Worm (Caenorhabditis elegans) whole organism, mixed stage, embryonic: ENCODE results near the gene clik-1.

ENCODE experiments used
- M03D4.4 ChIP-seq: sonication (generic microtip); optimal IDR thresholded peaks from 2 replicates; lab custom pipeline; 2017; ENCODE audit warnings: mild to moderate bottlenecking, missing genetic modification characterization, missing compliant biosample characterization
- blmp-1 ChIP-seq: fragments of 150-350 bp; optimal IDR thresholded peaks from 2 replicates; lab custom pipeline; 2014; ENCODE audit warnings: missing biosample characterization, missing genetic modification characterization
- ceh-39 ChIP-seq: fragments of 150-350 bp; optimal IDR thresholded peaks from 2 replicates; lab custom pipeline; 2014; ENCODE audit warnings: missing biosample characterization, missing genetic modification characterization
- ceh-43 ChIP-seq: fragments of 200-800 bp; sonication (Bioruptor generic); optimal IDR thresholded peaks from 2 replicates; lab custom pipeline; 2018; ENCODE audit warnings: mild to moderate bottlenecking, missing genetic modification characterization, moderate library complexity, missing compliant biosample characterization
- ceh-83 ChIP-seq: fragments of 200-800 bp; sonication (Bioruptor generic); optimal IDR thresholded peaks from 2 replicates; lab custom pipeline; 2018; ENCODE audit warnings: mild to moderate bottlenecking, missing genetic modification characterization, missing compliant biosample characterization
- ces-1 ChIP-seq: fragments of 150-350 bp; optimal IDR thresholded peaks from 2 replicates; lab custom pipeline; 2014; ENCODE audit warnings: missing biosample characterization, missing genetic modification reagents, missing genetic modification characterization
- cnd-1 ChIP-seq: fragments of 200-800 bp; sonication (Bioruptor generic); optimal IDR thresholded peaks from 2 replicates; lab custom pipeline; 2018; ENCODE audit warnings: mild to moderate bottlenecking, missing genetic modification characterization, missing compliant biosample characterization
- drap-1 ChIP-seq: fragments of 200-800 bp; sonication (Bioruptor generic); optimal IDR thresholded peaks from 3 replicates; lab custom pipeline; 2018; ENCODE audit warnings: mild to moderate bottlenecking, missing genetic modification characterization, missing compliant biosample characterization
- elt-1 ChIP-seq: sonication (generic microtip); optimal IDR thresholded peaks from 2 replicates; lab custom pipeline; 2017; ENCODE audit warnings: missing genetic modification characterization, mild to moderate bottlenecking, missing compliant biosample characterization, antibody characterized with exemption, moderate library complexity, borderline replicate concordance; ENCODE audit not compliant: insufficient read depth
- flh-1 ChIP-seq: fragments of 200-800 bp; sonication (Bioruptor generic); optimal IDR thresholded peaks from 2 replicates; lab custom pipeline; 2018; ENCODE audit warnings: mild to moderate bottlenecking, missing genetic modification characterization, moderate library complexity, missing compliant biosample characterization
- ham-2 ChIP-seq: fragments of 200-800 bp; sonication (Bioruptor generic); optimal IDR thresholded peaks from 2 replicates; lab custom pipeline; 2018; ENCODE audit warnings: mild to moderate bottlenecking, missing genetic modification characterization, missing compliant biosample characterization
- hlh-1 ChIP-seq: fragments of 150-350 bp; optimal IDR thresholded peaks from 2 replicates; lab custom pipeline; 2014; ENCODE audit warnings: missing biosample characterization, missing genetic modification reagents, missing genetic modification characterization
- lin-13 ChIP-seq: fragments of 150-350 bp; optimal IDR thresholded peaks from 2 replicates; lab custom pipeline; 2014; ENCODE audit warnings: missing biosample characterization, missing genetic modification characterization
- lin-32 ChIP-seq: fragments of 200-800 bp; sonication (Bioruptor generic); optimal IDR thresholded peaks from 2 replicates; lab custom pipeline; 2018; ENCODE audit warnings: mild to moderate bottlenecking, missing genetic modification characterization, missing compliant biosample characterization
- lsy-2 ChIP-seq: fragments of 150-350 bp; optimal IDR thresholded peaks from 2 replicates; lab custom pipeline; 2014; ENCODE audit warnings: missing biosample characterization, missing genetic modification characterization
- mab-5 ChIP-seq: fragments of 150-350 bp; optimal IDR thresholded peaks from 2 replicates; lab custom pipeline; 2014; ENCODE audit warnings: missing biosample characterization, missing genetic modification characterization
- mep-1 ChIP-seq: fragments of 150-350 bp; optimal IDR thresholded peaks from 2 replicates; lab custom pipeline; 2017; ENCODE audit warnings: missing biosample characterization, missing genetic modification reagents, missing genetic modification characterization, inconsistent platforms
- mls-2 ChIP-seq: sonication (generic microtip); optimal IDR thresholded peaks from 2 replicates; lab custom pipeline; 2016; ENCODE audit warnings: mild to moderate bottlenecking, missing genetic modification characterization, moderate library complexity, missing compliant biosample characterization
- nhr-12 ChIP-seq: fragments of 150-350 bp; optimal IDR thresholded peaks from 2 replicates; lab custom pipeline; 2014; ENCODE audit warnings: missing biosample characterization, missing genetic modification characterization
- nhr-2 ChIP-seq: fragments of 150-350 bp; optimal IDR thresholded peaks from 2 replicates; lab custom pipeline; 2014; ENCODE audit warnings: missing biosample characterization, missing genetic modification characterization
- nhr-237 ChIP-seq: fragments of 150-350 bp; optimal IDR thresholded peaks from 2 replicates; lab custom pipeline; 2014; ENCODE audit warnings: missing biosample characterization, missing genetic modification characterization
- nhr-28 ChIP-seq: fragments of 150-350 bp; optimal IDR thresholded peaks from 2 replicates; lab custom pipeline; 2014; ENCODE audit warnings: missing biosample characterization, missing genetic modification characterization
- nhr-76 ChIP-seq: sonication (generic microtip); optimal IDR thresholded peaks from 2 replicates; lab custom pipeline; 2017; ENCODE audit warnings: missing biosample characterization, missing genetic modification characterization
- pha-4 ChIP-seq: fragments of 150-350 bp; optimal IDR thresholded peaks from 2 replicates; lab custom pipeline; 2018; ENCODE audit warnings: missing biosample characterization, missing genetic modification reagents, missing genetic modification characterization
- sem-2 ChIP-seq: fragments of 200-800 bp; sonication (Bioruptor generic); optimal IDR thresholded peaks from 2 replicates; lab custom pipeline; 2018; ENCODE audit warnings: mild to moderate bottlenecking, missing genetic modification characterization, missing compliant biosample characterization
- tbx-8 ChIP-seq: fragments of 200-800 bp; sonication (Bioruptor generic); optimal IDR thresholded peaks from 2 replicates; lab custom pipeline; 2018; ENCODE audit warnings: mild to moderate bottlenecking, missing genetic modification characterization, moderate library complexity, missing compliant biosample characterization
- unc-120 ChIP-seq: sonication (generic microtip); optimal IDR thresholded peaks from 2 replicates; lab custom pipeline; 2017; ENCODE audit warnings: missing genetic modification characterization, missing compliant biosample characterization; ENCODE audit not compliant: poor library complexity, severe bottlenecking
- unc-39 ChIP-seq: fragments of 150-350 bp; optimal IDR thresholded peaks from 2 replicates; lab custom pipeline; 2014; ENCODE audit warnings: missing biosample characterization, missing genetic modification characterization
- unc-62 ChIP-seq: fragments of 150-350 bp; optimal IDR thresholded peaks from 2 replicates; lab custom pipeline; 2014; ENCODE audit warnings: missing biosample characterization, missing genetic modification reagents, missing genetic modification characterization
- zip-8 ChIP-seq: fragments of 150-350 bp; optimal IDR thresholded peaks from 2 replicates; lab custom pipeline; 2014; ENCODE audit warnings: missing biosample characterization, missing genetic modification characterization
- ztf-11 ChIP-seq: fragments of 150-350 bp; optimal IDR thresholded peaks from 2 replicates; lab custom pipeline; 2014; ENCODE audit warnings: missing biosample characterization, missing genetic modification characterization

Gene clik-1

DNA sequence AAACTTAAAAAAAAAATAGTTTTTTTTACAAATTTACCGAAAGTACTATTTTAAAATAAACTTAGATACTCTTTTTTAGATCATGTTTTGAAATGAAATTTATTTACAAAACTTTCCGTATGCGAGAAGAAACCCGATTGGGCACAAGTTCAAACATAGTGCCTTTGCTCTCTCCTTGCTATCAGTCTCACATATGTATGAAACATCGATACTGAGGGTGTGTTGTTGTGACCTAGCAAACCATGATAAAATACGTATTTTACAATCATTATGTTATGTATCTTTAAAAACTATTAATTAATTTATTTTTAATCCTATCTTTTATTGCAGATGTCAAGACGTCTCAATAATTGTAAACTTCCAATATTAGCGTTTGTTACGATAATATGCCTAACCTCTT lies 41.6 kb upstream of the clik-1 start:
- TF ChIP-seq hlh-1 (tag; lab: Kevin White, UChicago) (no peak), mep-1 (tag; lab: Kevin White, UChicago) (no peak)

DNA sequence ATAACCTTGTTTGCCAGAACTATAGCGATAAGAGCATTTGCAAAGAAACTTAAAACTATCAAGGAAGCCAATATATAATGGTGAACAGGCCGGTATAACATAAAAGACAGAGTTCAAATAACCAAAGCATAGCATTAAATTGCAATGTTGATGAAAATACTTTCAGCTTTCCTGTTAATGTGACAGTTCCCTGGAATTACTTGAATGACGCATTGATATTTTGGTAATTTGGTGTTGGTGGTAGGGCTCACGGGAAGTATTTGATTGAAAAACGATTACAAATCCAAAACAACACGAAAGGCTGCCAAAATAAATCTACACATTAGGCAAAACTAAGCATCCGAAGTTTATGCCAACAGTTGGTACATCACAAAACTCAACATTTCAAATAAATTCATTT lies 40.4 kb upstream of the clik-1 start, which contains the start of gene dmsr-16:
TSS of gene dmsr-16 (minus strand) at position 101 of the 400 bp plus-strand sequence.
- TF ChIP-seq unc-39 (tag; lab: Kevin White, UChicago): no peak
- TF ChIP-seq zip-8 (tag; lab: Kevin White, UChicago): no peak
- TF ChIP-seq lin-13 (tag; lab: Kevin White, UChicago): no peak
- no peak for TF ChIP-seq lsy-2 (tag; lab: Kevin White, UChicago)
- no peak for TF ChIP-seq mls-2 (tag; lab: Kevin White, UChicago)
- no peak for TF ChIP-seq ztf-11 (tag; lab: Kevin White, UChicago)
- no peak for TF ChIP-seq mab-5 (tag; lab: Kevin White, UChicago)
- TF ChIP-seq M03D4.4 (tag; lab: Kevin White, UChicago): no peak

ce11 chrV:6806340-6806739 lies 37.8 kb upstream of the clik-1 start, which contains the start of gene dmsr-12:
Gene dmsr-12 (minus strand): TSS chrV:6806440.
- TF ChIP-seq ceh-39 (tag; lab: Kevin White, UChicago) (no peak), zip-8 (tag; lab: Kevin White, UChicago) (no peak), nhr-28 (tag; lab: Kevin White, UChicago) (no peak), M03D4.4 (tag; lab: Kevin White, UChicago) (no peak), ceh-43 (GFP tag; lab: Kevin White, UChicago) (no peak), ham-2 (GFP tag; lab: Kevin White, UChicago) (no peak), elt-1 (tag; lab: Kevin White, UChicago) (no peak), pha-4 (tag; lab: Kevin White, UChicago) (no peak), nhr-2 (tag; lab: Kevin White, UChicago) (no peak), ces-1 (no peak), lin-13 (tag; lab: Kevin White, UChicago) (no peak), hlh-1 (tag; lab: Kevin White, UChicago) (no peak), mep-1 (tag; lab: Kevin White, UChicago) (no peak)

- TF ChIP-seq unc-39 (tag; lab: Kevin White, UChicago): no peak
- TF ChIP-seq nhr-28 (tag; lab: Kevin White, UChicago): no peak
- TF ChIP-seq nhr-2 (tag; lab: Kevin White, UChicago): no peak
- no peak for TF ChIP-seq hlh-1 (tag; lab: Kevin White, UChicago)
- TF ChIP-seq cnd-1 (tag; lab: Kevin White, UChicago): no peak
- no peak for TF ChIP-seq sem-2 (GFP tag; lab: Kevin White, UChicago)
These were observed 35.5 kb upstream of the clik-1 start, which contains the start of gene dmsr-11 for ce11 chrV:6803992-6804391. Gene dmsr-11 (minus strand): TSS chrV:6804092.

DNA sequence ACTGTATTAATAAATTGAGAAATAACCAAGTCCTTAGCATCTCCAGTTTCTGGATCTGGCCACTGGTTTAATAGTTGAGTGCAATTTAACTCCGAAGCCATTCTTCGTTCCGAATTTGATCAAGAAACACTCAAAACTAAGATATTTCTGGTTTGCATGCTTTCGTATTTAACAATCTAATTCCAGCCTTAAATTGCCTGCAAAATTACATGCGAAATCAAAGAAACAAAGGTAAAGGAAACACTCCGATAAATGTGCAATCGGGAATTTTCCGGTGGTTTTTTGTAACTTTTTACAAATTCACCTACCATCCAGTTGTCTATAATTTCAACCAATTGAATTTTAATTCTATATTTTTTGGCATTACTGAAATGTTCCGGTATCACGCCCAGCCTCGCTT lies 33.3 kb upstream of the clik-1 start, which contains the start of gene dmsr-10:
TSS of gene dmsr-10 (minus strand) at position 101 of the 400 bp plus-strand sequence.
- TF ChIP-seq nhr-2 (tag; lab: Kevin White, UChicago): no peak
- TF ChIP-seq nhr-28 (tag; lab: Kevin White, UChicago): no peak
- TF ChIP-seq sem-2 (GFP tag; lab: Kevin White, UChicago): no peak
- no peak for TF ChIP-seq unc-39 (tag; lab: Kevin White, UChicago)
- TF ChIP-seq lin-32 (GFP tag; lab: Kevin White, UChicago): no peak
- TF ChIP-seq tbx-8 (GFP tag; lab: Kevin White, UChicago): no peak
- TF ChIP-seq ceh-39 (tag; lab: Kevin White, UChicago): no peak
- TF ChIP-seq elt-1 (tag; lab: Kevin White, UChicago): no peak
- TF ChIP-seq blmp-1 (tag; lab: Kevin White, UChicago): no peak
- TF ChIP-seq hlh-1 (tag; lab: Kevin White, UChicago): no peak
- no peak for TF ChIP-seq ham-2 (GFP tag; lab: Kevin White, UChicago)
- no peak for TF ChIP-seq ceh-43 (GFP tag; lab: Kevin White, UChicago)
- TF ChIP-seq nhr-237: no peak
- TF ChIP-seq cnd-1 (tag; lab: Kevin White, UChicago): no peak
- TF ChIP-seq M03D4.4 (tag; lab: Kevin White, UChicago): no peak
- no peak for TF ChIP-seq unc-62 (GFP tag; lab: Kevin White, UChicago)
- no peak for TF ChIP-seq flh-1 (GFP tag; lab: Kevin White, UChicago)
- no peak for TF ChIP-seq lsy-2 (tag; lab: Kevin White, UChicago)
- no peak for TF ChIP-seq drap-1
- no peak for TF ChIP-seq ces-1

DNA sequence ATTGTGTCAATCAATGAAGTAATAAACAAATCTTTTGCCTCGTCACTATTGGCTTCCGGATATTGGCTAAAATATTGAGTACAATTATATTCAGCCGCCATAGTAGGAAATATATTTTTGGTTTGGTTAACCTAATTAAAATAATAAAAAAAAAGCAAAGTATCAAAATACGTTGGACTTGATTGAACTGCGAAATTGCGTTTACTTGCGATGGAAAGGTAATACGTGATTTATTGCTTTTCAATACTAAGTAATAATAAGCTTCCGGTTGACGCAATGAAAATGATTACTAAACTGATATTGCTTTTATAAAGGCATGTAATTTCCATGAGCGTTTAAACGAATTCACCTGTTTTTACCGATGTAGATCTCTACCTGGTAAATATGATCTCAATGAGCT lies 31.0 kb upstream of the clik-1 start, which contains the start of gene dmsr-9:
TSS of gene dmsr-9 (minus strand) at position 101 of the 400 bp plus-strand sequence.
- TF ChIP-seq zip-8 (tag; lab: Kevin White, UChicago): no peak
- TF ChIP-seq unc-120 (tag; lab: Kevin White, UChicago): no peak
- no peak for TF ChIP-seq lin-13 (tag; lab: Kevin White, UChicago)
- no peak for TF ChIP-seq nhr-237
- TF ChIP-seq nhr-76 (tag; lab: Kevin White, UChicago): no peak
- no peak for TF ChIP-seq hlh-1 (tag; lab: Kevin White, UChicago)
- TF ChIP-seq M03D4.4 (tag; lab: Kevin White, UChicago): no peak
- TF ChIP-seq ces-1: no peak
- TF ChIP-seq ceh-83 (GFP tag; lab: Kevin White, UChicago): no peak
- no peak for TF ChIP-seq flh-1 (GFP tag; lab: Kevin White, UChicago)
- TF ChIP-seq ham-2 (GFP tag; lab: Kevin White, UChicago): no peak
- TF ChIP-seq nhr-2 (tag; lab: Kevin White, UChicago): no peak
- TF ChIP-seq ztf-11 (tag; lab: Kevin White, UChicago): no peak
- TF ChIP-seq lsy-2 (tag; lab: Kevin White, UChicago): no peak
- no peak for TF ChIP-seq nhr-12 (tag; lab: Kevin White, UChicago)
- no peak for TF ChIP-seq ceh-39 (tag; lab: Kevin White, UChicago)
- no peak for TF ChIP-seq elt-1 (tag; lab: Kevin White, UChicago)
